Worm (Caenorhabditis elegans): ENCODE results near the gene gar-2.
A peak's percentile ranks its signal among the peaks of the same experiment; 100 is the strongest.

The gar-2 gene

ce11 chrIII:6268061-6268460 lies 41.1 kb upstream of the gar-2 start, which contains the start of gene srg-7:
Gene srg-7 (minus strand): TSS chrIII:6268161.
- TF ChIP-seq ceh-16 (tag; optimal IDR thresholded peaks at IDR 0.05) (no peak), zag-1 (tag; optimal IDR thresholded peaks at IDR 0.05) (no peak), nhr-28 (tag; optimal IDR thresholded peaks at IDR 0.05) (no peak), nhr-43 (tag; optimal IDR thresholded peaks at IDR 0.05; ENCODE audit: poor library complexity, severe bottlenecking) (no peak), hmg-11 (tag; optimal IDR thresholded peaks at IDR 0.05) (no peak), ceh-82 (tag; optimal IDR thresholded peaks at IDR 0.05) (no peak), tbx-2 (tag; optimal IDR thresholded peaks at IDR 0.05) (no peak), pha-4 (tag; optimal IDR thresholded peaks at IDR 0.05) (no peak), sea-2 (GFP tag; optimal IDR thresholded peaks at IDR 0.05) (no peak), ZK546.5 (tag; optimal IDR thresholded peaks at IDR 0.05) (no peak), fkh-2 (tag; optimal IDR thresholded peaks at IDR 0.05) (no peak), mml-1 (tag; optimal IDR thresholded peaks at IDR 0.05) (no peak), nfya-1 (tag; optimal IDR thresholded peaks at IDR 0.05; ENCODE audit: insufficient read depth) (no peak)

- TF ChIP-seq ceh-16 (tag; optimal IDR thresholded peaks at IDR 0.05) (no peak), nhr-11 (tag; optimal IDR thresholded peaks at IDR 0.05) (no peak), mml-1 (tag; optimal IDR thresholded peaks at IDR 0.05) (no peak), aly-2 (tag; optimal IDR thresholded peaks at IDR 0.05) (no peak), ztf-11 (tag; optimal IDR thresholded peaks at IDR 0.05) (no peak)
These were observed 38.9 kb upstream of the gar-2 start, which contains the start of gene srg-3 for ce11 chrIII:6270277-6270676. Gene srg-3 (minus strand): TSS chrIII:6270377.

- no peak for TF ChIP-seq nhr-43 (tag; optimal IDR thresholded peaks at IDR 0.05; ENCODE audit: poor library complexity, severe bottlenecking)
- no peak for TF ChIP-seq snpc-4 (tag; optimal IDR thresholded peaks at IDR 0.05)
- no peak for TF ChIP-seq fkh-2 (tag; optimal IDR thresholded peaks at IDR 0.05)
- no peak for TF ChIP-seq egl-5 (tag; optimal IDR thresholded peaks at IDR 0.05)
- no peak for TF ChIP-seq ceh-82 (tag; optimal IDR thresholded peaks at IDR 0.05)
- TF ChIP-seq elt-1 (tag; optimal IDR thresholded peaks at IDR 0.05): no peak
- TF ChIP-seq lin-15B (tag; optimal IDR thresholded peaks at IDR 0.05): no peak
- TF ChIP-seq nhr-77 (tag; optimal IDR thresholded peaks at IDR 0.05): no peak
- no peak for TF ChIP-seq fos-1 (tag; optimal IDR thresholded peaks at IDR 0.05)
- no peak for TF ChIP-seq pha-4 (tag; optimal IDR thresholded peaks at IDR 0.05)
These were observed 36.3 kb upstream of the gar-2 start, which contains the start of gene C18F10.2 for ce11 chrIII:6272868-6273267. Gene C18F10.2 (plus strand): TSS chrIII:6273168.

- TF ChIP-seq nfya-1 (tag; optimal IDR thresholded peaks at IDR 0.05; ENCODE audit: insufficient read depth) (peak; percentile 73), pha-4 (tag; optimal IDR thresholded peaks at IDR 0.05) (peak; percentile 62), elt-2 (tag; optimal IDR thresholded peaks at IDR 0.05) (peak; percentile 44), mdl-1 (tag; optimal IDR thresholded peaks at IDR 0.05) (peak; percentile 78), nhr-43 (tag; optimal IDR thresholded peaks at IDR 0.05; ENCODE audit: poor library complexity, severe bottlenecking) (peak; percentile 22), R02D3.7 (tag; optimal IDR thresholded peaks at IDR 0.05) (peak; percentile 21), aly-2 (tag; optimal IDR thresholded peaks at IDR 0.05) (no peak), ceh-28 (tag; optimal IDR thresholded peaks at IDR 0.05) (peak; percentile 59), ceh-82 (tag; optimal IDR thresholded peaks at IDR 0.05) (peak; percentile 14), mml-1 (tag; optimal IDR thresholded peaks at IDR 0.05) (no peak), nhr-23 (tag; optimal IDR thresholded peaks at IDR 0.05) (peak; percentile 6), skn-1 (tag; optimal IDR thresholded peaks at IDR 0.05) (peak; percentile 3), unc-62 (GFP tag; optimal IDR thresholded peaks at IDR 0.05) (no peak)
These were observed 30.8 kb upstream of the gar-2 start, which contains the start of gene C18F10.7 for ce11 chrIII:6278301-6278827. Gene C18F10.7 (minus strand): TSS chrIII:6278351.

ce11 chrIII:6279453-6279852 lies 29.7 kb upstream of the gar-2 start:
- TF ChIP-seq pha-4 (tag; optimal IDR thresholded peaks at IDR 0.05): no peak
- no peak for TF ChIP-seq nhr-237 (tag; optimal IDR thresholded peaks at IDR 0.05)
- TF ChIP-seq aly-2 (tag; optimal IDR thresholded peaks at IDR 0.05): no peak

- TF ChIP-seq ceh-9 (tag; optimal IDR thresholded peaks at IDR 0.05): no peak
- peak; percentile 52 for TF ChIP-seq pqm-1 (tag; optimal IDR thresholded peaks at IDR 0.05)
- peak; percentile 47 for TF ChIP-seq zag-1 (tag; optimal IDR thresholded peaks at IDR 0.05)
- no peak for TF ChIP-seq nhr-76 (tag; optimal IDR thresholded peaks at IDR 0.05)
- TF ChIP-seq ceh-16 (tag; optimal IDR thresholded peaks at IDR 0.05): no peak
- peak; percentile 70 for TF ChIP-seq lin-39 (tag; optimal IDR thresholded peaks at IDR 0.05)
- TF ChIP-seq lsy-12 (tag; optimal IDR thresholded peaks at IDR 0.05): peak; percentile 88
- no peak for TF ChIP-seq mml-1 (tag; optimal IDR thresholded peaks at IDR 0.05)
- no peak for TF ChIP-seq nhr-12 (tag; optimal IDR thresholded peaks at IDR 0.05)
- no peak for TF ChIP-seq nhr-28 (tag; optimal IDR thresholded peaks at IDR 0.05)
- no peak for TF ChIP-seq mdl-1 (tag; optimal IDR thresholded peaks at IDR 0.05)
- TF ChIP-seq fkh-10 (GFP tag; optimal IDR thresholded peaks at IDR 0.05): no peak
- no peak for TF ChIP-seq eor-1 (tag; optimal IDR thresholded peaks at IDR 0.05)
- peak; percentile 33 for TF ChIP-seq egl-27 (tag; optimal IDR thresholded peaks at IDR 0.05)
- TF ChIP-seq elt-2 (tag; optimal IDR thresholded peaks at IDR 0.05): peak; percentile 66
- TF ChIP-seq elt-3 (tag; optimal IDR thresholded peaks at IDR 0.05): peak in 1 of 3 experiments; percentile 44
- peak; percentile 88 for TF ChIP-seq jun-1 (tag; optimal IDR thresholded peaks at IDR 0.05)
- no peak for TF ChIP-seq ZK546.5 (tag; optimal IDR thresholded peaks at IDR 0.05)
- no peak for TF ChIP-seq ztf-11 (tag; optimal IDR thresholded peaks at IDR 0.05)
These were observed 29.0 kb upstream of the gar-2 start, which contains the start of gene hmg-1.2 for ce11 chrIII:6280070-6280596. Gene hmg-1.2 (plus strand): TSS chrIII:6280380.
